Fruit fly (Drosophila melanogaster): ENCODE results near the gene CG1896.

DNA sequence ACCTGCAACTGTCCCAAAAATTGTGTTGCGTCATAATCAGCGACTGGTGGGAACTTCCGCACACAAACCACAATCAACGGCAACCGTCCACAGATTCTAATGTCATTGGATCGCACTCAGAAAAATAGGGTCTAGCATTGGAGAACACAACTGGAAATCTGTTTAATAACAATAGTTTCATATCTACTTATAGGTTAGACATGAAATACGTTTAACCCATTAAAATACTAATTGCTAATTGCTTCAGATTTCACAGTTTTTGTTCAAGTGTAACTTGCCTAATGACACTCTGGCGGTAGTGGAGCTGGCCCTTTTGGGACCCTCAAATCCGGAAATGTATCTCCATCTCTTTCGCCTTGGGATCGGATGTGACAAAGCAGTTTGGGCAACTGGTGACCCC is 47.4 kb upstream of the CG1896 start:
- no peak for TF ChIP-seq CTCF (optimal IDR thresholded peaks at IDR 0.05)
- no peak for TF ChIP-seq CG8478 (optimal IDR thresholded peaks at IDR 0.05)
